Worm (Caenorhabditis elegans): Measurements from ENCODE around the gene T20D4.11.

ce11 chrV:3442609-3443008 lies 44.1 kb downstream of the T20D4.11 start:
- TF ChIP-seq ceh-16 (tag; optimal IDR thresholded peaks at IDR 0.05) (no peak), crh-2 (tag; optimal IDR thresholded peaks at IDR 0.05) (no peak), egl-27 (tag; optimal IDR thresholded peaks at IDR 0.05) (no peak), ama-1 (optimal IDR thresholded peaks at IDR 0.05) (no peak), unc-62 (GFP tag; optimal IDR thresholded peaks at IDR 0.05) (no peak), fos-1 (tag; optimal IDR thresholded peaks at IDR 0.05) (no peak), nhr-6 (tag; optimal IDR thresholded peaks at IDR 0.05) (no peak), nhr-25 (tag; optimal IDR thresholded peaks at IDR 0.05) (no peak)

Data from whole organism, L2 larva.